Worm (Caenorhabditis elegans) whole organism, young adult: ENCODE measurements around the gene C47E8.11.

Experiments used
- B0336.3 ChIP-seq: fragments of 200-800 bp; sonication (Bioruptor generic); IDR thresholded peaks from 2 replicates; pipeline ENCODE4 v1.3.6; 2022; ENCODE audit warnings: missing genetic modification characterization, missing compliant biosample characterization
- F33H1.4 ChIP-seq: fragments of 200-800 bp; sonication (Bioruptor generic); IDR thresholded peaks from 2 replicates; pipeline ENCODE4 v1.3.6; 2022; ENCODE audit warnings: missing genetic modification reagents, missing genetic modification characterization, missing compliant biosample characterization
- F55B11.4 ChIP-seq: sonication (generic microtip); optimal IDR thresholded peaks from 2 replicates; lab custom pipeline; 2016; ENCODE audit warnings: missing compliant biosample characterization, missing genetic modification characterization, borderline replicate concordance; ENCODE audit not compliant: insufficient read depth
- F57C9.4 ChIP-seq: sonication (generic microtip); optimal IDR thresholded peaks from 2 replicates; lab custom pipeline; 2017; ENCODE audit warnings: mild to moderate bottlenecking, missing genetic modification characterization, missing compliant biosample characterization
- T26A5.8 ChIP-seq: sonication (generic microtip); optimal IDR thresholded peaks from 2 replicates; lab custom pipeline; 2016; ENCODE audit warnings: missing genetic modification characterization, missing compliant biosample characterization
- Y95B8A.8 ChIP-seq: fragments of 200-800 bp; sonication (Bioruptor generic); IDR thresholded peaks from 2 replicates; pipeline ENCODE4 v1.3.6; 2022; ENCODE audit warnings: missing genetic modification reagents, missing genetic modification characterization, missing compliant biosample characterization
- aptf-3 ChIP-seq: fragments of 200-800 bp; sonication (Bioruptor generic); IDR thresholded peaks from 2 replicates; pipeline ENCODE4 v1.3.6; 2022; ENCODE audit warnings: missing genetic modification characterization, missing compliant biosample characterization
- bed-2 ChIP-seq: fragments of 200-800 bp; sonication (Bioruptor generic); IDR thresholded peaks from 2 replicates; pipeline ENCODE4 v1.3.6; 2022; ENCODE audit warnings: missing genetic modification reagents, missing genetic modification characterization, missing compliant biosample characterization
- cebp-1 ChIP-seq, 2 experiments: fragments of 200-800 bp in 1 of 2; sonication (Bioruptor generic) in 1 of 2; sonication (generic microtip) in 1 of 2; IDR thresholded peaks in 1 of 2; optimal IDR thresholded peaks in 1 of 2; 2 replicates each; pipeline versions ENCODE4 v1.3.6 to Lab custom; 2017 to 2022; ENCODE audit warnings: missing compliant biosample characterization in 2 of 2, missing genetic modification characterization in 2 of 2, mild to moderate bottlenecking in 1 of 2, missing genetic modification reagents in 1 of 2, moderate library complexity in 1 of 2
- ceh-40 ChIP-seq: fragments of 200-800 bp; sonication (Bioruptor generic); IDR thresholded peaks from 2 replicates; pipeline ENCODE4 v1.3.6; 2022; ENCODE audit warnings: missing genetic modification characterization, missing compliant biosample characterization
- dox-1 ChIP-seq: fragments of 200-800 bp; sonication (Bioruptor generic); IDR thresholded peaks from 2 replicates; pipeline ENCODE4 v1.3.6; 2022; ENCODE audit warnings: missing genetic modification reagents, missing genetic modification characterization, missing compliant biosample characterization
- dpff-1 ChIP-seq: sonication (generic microtip); optimal IDR thresholded peaks from 2 replicates; lab custom pipeline; 2017; ENCODE audit warnings: mild to moderate bottlenecking, missing genetic modification characterization, missing compliant biosample characterization
- egl-44 ChIP-seq: fragments of 200-800 bp; sonication (Bioruptor generic); IDR thresholded peaks from 2 replicates; pipeline ENCODE4 v1.3.6; 2022; ENCODE audit warnings: missing genetic modification reagents, missing genetic modification characterization, missing compliant biosample characterization
- ekl-4 ChIP-seq: fragments of 200-800 bp; sonication (Bioruptor generic); IDR thresholded peaks from 2 replicates; pipeline ENCODE4 v1.3.6; 2022; ENCODE audit warnings: missing genetic modification reagents, missing genetic modification characterization, missing compliant biosample characterization
- fkh-3 ChIP-seq: sonication (generic microtip); optimal IDR thresholded peaks from 2 replicates; lab custom pipeline; 2016; ENCODE audit warnings: mild to moderate bottlenecking, missing genetic modification characterization, missing compliant biosample characterization
- lin-26 ChIP-seq: fragments of 200-800 bp; sonication (Bioruptor generic); IDR thresholded peaks from 2 replicates; pipeline ENCODE4 v1.3.6; 2022; ENCODE audit warnings: missing genetic modification reagents, missing genetic modification characterization, missing compliant biosample characterization
- mcd-1 ChIP-seq: fragments of 200-800 bp; sonication (Bioruptor generic); IDR thresholded peaks from 2 replicates; pipeline ENCODE4 v1.3.6; 2022; ENCODE audit warnings: missing genetic modification reagents, missing genetic modification characterization, missing compliant biosample characterization
- nfya-1 ChIP-seq: sonication (generic microtip); optimal IDR thresholded peaks from 2 replicates; lab custom pipeline; 2017; ENCODE audit warnings: antibody characterized with exemption, missing compliant biosample characterization, missing genetic modification characterization, borderline replicate concordance; ENCODE audit not compliant: insufficient read depth
- nfyb-1 ChIP-seq: fragments of 200-800 bp; sonication (Bioruptor generic); IDR thresholded peaks from 2 replicates; pipeline ENCODE4 v1.3.6; 2022; ENCODE audit warnings: missing genetic modification reagents, missing genetic modification characterization, missing compliant biosample characterization
- pbrm-1 ChIP-seq: fragments of 200-800 bp; sonication (Bioruptor generic); IDR thresholded peaks from 2 replicates; pipeline ENCODE4 v1.3.6; 2022; ENCODE audit warnings: missing genetic modification reagents, missing genetic modification characterization, missing compliant biosample characterization
- pha-4 ChIP-seq: fragments of 150-350 bp; sonication (generic microtip); optimal IDR thresholded peaks from 2 replicates; lab custom pipeline; 2014; ENCODE audit warnings: missing biosample characterization, missing genetic modification reagents, missing genetic modification characterization
- repo-1 ChIP-seq: sonication (generic microtip); optimal IDR thresholded peaks from 2 replicates; lab custom pipeline; 2017; ENCODE audit warnings: mild to moderate bottlenecking, missing genetic modification characterization, missing compliant biosample characterization
- snpc-1.1 ChIP-seq: sonication (generic microtip); optimal IDR thresholded peaks from 2 replicates; lab custom pipeline; 2017; ENCODE audit warnings: missing genetic modification characterization, mild to moderate bottlenecking, missing compliant biosample characterization, antibody characterized with exemption, moderate library complexity, missing genotype, missing genetic modification reagents; ENCODE audit not compliant: insufficient read depth
- snpc-1.3 ChIP-seq: sonication (generic microtip); optimal IDR thresholded peaks from 2 replicates; lab custom pipeline; 2017; ENCODE audit warnings: missing genetic modification characterization, mild to moderate bottlenecking, missing compliant biosample characterization, antibody characterized with exemption, moderate library complexity, missing genotype, missing genetic modification reagents; ENCODE audit not compliant: insufficient read depth
- sptf-2 ChIP-seq: fragments of 200-800 bp; sonication (Bioruptor generic); optimal IDR thresholded peaks from 2 replicates; lab custom pipeline; 2018; ENCODE audit warnings: mild to moderate bottlenecking, missing genetic modification characterization, missing compliant biosample characterization
- tlf-1 ChIP-seq: fragments of 200-800 bp; sonication (Bioruptor generic); optimal IDR thresholded peaks from 2 replicates; lab custom pipeline; 2018; ENCODE audit warnings: mild to moderate bottlenecking, missing genetic modification characterization, missing compliant biosample characterization
- unc-62 ChIP-seq: fragments of 150-350 bp; optimal IDR thresholded peaks from 2 replicates; lab custom pipeline; 2014; ENCODE audit warnings: missing biosample characterization, missing genetic modification reagents, missing genetic modification characterization
- zim-3 ChIP-seq: sonication (generic microtip); optimal IDR thresholded peaks from 2 replicates; lab custom pipeline; 2017; ENCODE audit warnings: mild to moderate bottlenecking, missing genetic modification characterization, moderate library complexity, missing compliant biosample characterization
- ztf-18 ChIP-seq: sonication (generic microtip); optimal IDR thresholded peaks from 2 replicates; lab custom pipeline; 2016; ENCODE audit warnings: missing genotype, mild to moderate bottlenecking, missing genetic modification characterization, missing compliant biosample characterization
- ztf-22 ChIP-seq: fragments of 200-800 bp; sonication (Bioruptor generic); optimal IDR thresholded peaks from 2 replicates; lab custom pipeline; 2018; ENCODE audit warnings: mild to moderate bottlenecking, missing genetic modification characterization, moderate library complexity, missing compliant biosample characterization
- ztf-26 ChIP-seq: sonication (generic microtip); optimal IDR thresholded peaks from 2 replicates; lab custom pipeline; 2017; ENCODE audit warnings: missing genetic modification characterization, missing compliant biosample characterization

C47E8.11 gene

ce11 chrV:14645817-14646789 lies 42.3 kb upstream of the C47E8.11 start, which contains the start of the genes rfc-1 and pmp-3 (continued):
- TF ChIP-seq dpff-1, result no peak
- TF ChIP-seq snpc-1.3, result peak; percentile 58
- TF ChIP-seq mcd-1 (GFP tag; lab: Robert Waterston, UW), result peak; percentile 81

- no peak for TF ChIP-seq zim-3
- no peak for TF ChIP-seq fkh-3 (tag; lab: Kevin White, UChicago)
- no peak for TF ChIP-seq bed-2 (GFP tag; lab: Robert Waterston, UW)
- no peak for TF ChIP-seq pha-4 (tag; lab: Kevin White, UChicago)
- TF ChIP-seq ztf-18 (tag; lab: Kevin White, UChicago), result no peak
- no peak for TF ChIP-seq T26A5.8
- no peak for TF ChIP-seq aptf-3 (GFP tag; lab: Robert Waterston, UW)
- TF ChIP-seq sptf-2 (GFP tag; lab: Kevin White, UChicago), result no peak
- no peak for TF ChIP-seq snpc-1.1
- no peak for TF ChIP-seq B0336.3 (GFP tag; lab: Robert Waterston, UW)
- no peak for TF ChIP-seq ztf-26 (tag; lab: Kevin White, UChicago)
- TF ChIP-seq unc-62 (GFP tag; lab: Kevin White, UChicago), result no peak
- TF ChIP-seq F57C9.4 (tag; lab: Kevin White, UChicago), result no peak
- no peak for TF ChIP-seq egl-44 (GFP tag; lab: Robert Waterston, UW)
- no peak for TF ChIP-seq ekl-4
- TF ChIP-seq nfya-1 (tag; lab: Kevin White, UChicago), result no peak
- TF ChIP-seq ztf-22 (GFP tag; lab: Kevin White, UChicago), result no peak
These were observed 39.6 kb upstream of the C47E8.11 start for ce11 chrV:14648825-14649224.

DNA sequence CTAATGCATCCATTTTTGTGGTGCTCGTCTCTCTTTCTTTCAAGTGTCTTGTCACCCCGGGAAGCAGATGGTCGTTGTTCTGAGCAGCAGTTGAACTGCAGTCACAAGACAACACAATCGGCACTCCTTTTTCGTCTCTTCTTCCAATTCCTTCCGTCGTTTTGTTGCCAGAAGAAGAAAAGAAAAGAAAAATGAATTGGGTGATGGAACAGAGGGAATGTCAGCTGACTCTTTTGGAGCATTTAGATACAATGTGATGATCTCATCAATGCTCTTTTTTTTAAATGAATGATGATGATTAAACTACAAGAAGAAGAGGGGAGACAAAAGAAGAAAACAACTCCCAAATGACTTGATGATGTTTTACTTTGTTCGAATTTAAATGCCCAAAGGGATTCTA lies 38.5 kb upstream of the C47E8.11 start:
- TF ChIP-seq ceh-40 (GFP tag; lab: Robert Waterston, UW), result no peak
- no peak for TF ChIP-seq cebp-1 (GFP tag; IDR thresholded peaks at IDR 0.05; lab: Robert Waterston, UW)
- TF ChIP-seq cebp-1 (tag; optimal IDR thresholded peaks at IDR 0.05; lab: Kevin White, UChicago), result peak; percentile 19
- TF ChIP-seq, all 124 proteins: peak for 1

ce11 chrV:14650631-14651030 lies 37.8 kb upstream of the C47E8.11 start:
- TF ChIP-seq Y95B8A.8 (no peak), lin-26 (no peak), repo-1 (no peak), pbrm-1 (GFP tag; lab: Robert Waterston, UW) (no peak), dox-1 (GFP tag; lab: Robert Waterston, UW) (no peak), tlf-1 (GFP tag; lab: Kevin White, UChicago) (no peak), nfyb-1 (GFP tag; lab: Robert Waterston, UW) (no peak), F33H1.4 (GFP tag; lab: Robert Waterston, UW) (no peak), F55B11.4 (tag; lab: Kevin White, UChicago) (no peak)
